Worm (Caenorhabditis elegans) whole organism, early embryonic: Measurements from ENCODE around the gene bcc-1.

Experiments used
- B0310.2 ChIP-seq: sonication (generic microtip); optimal IDR thresholded peaks from 2 replicates; lab custom pipeline; 2016; ENCODE audit warnings: mild to moderate bottlenecking, missing genetic modification characterization, missing compliant biosample characterization
- F13C5.2 ChIP-seq: sonication (generic microtip); optimal IDR thresholded peaks from 2 replicates; lab custom pipeline; 2017; ENCODE audit warnings: mild to moderate bottlenecking, missing genetic modification characterization, inconsistent platforms, missing compliant biosample characterization
- aly-1 ChIP-seq: sonication (generic microtip); optimal IDR thresholded peaks from 2 replicates; lab custom pipeline; 2016; ENCODE audit warnings: missing genetic modification characterization, missing compliant biosample characterization
- ama-1 ChIP-seq: fragments of 150-350 bp; optimal IDR thresholded peaks from 2 replicates; lab custom pipeline; 2014
- ceh-13 ChIP-seq: fragments of 200-800 bp; sonication (Bioruptor generic); optimal IDR thresholded peaks from 2 replicates; lab custom pipeline; 2018; ENCODE audit warnings: mild to moderate bottlenecking, missing genetic modification characterization, missing compliant biosample characterization
- ceh-36 ChIP-seq: sonication (generic microtip); optimal IDR thresholded peaks from 2 replicates; lab custom pipeline; 2016; ENCODE audit warnings: missing genetic modification characterization, inconsistent platforms, missing compliant biosample characterization
- ets-7 ChIP-seq: sonication (generic microtip); optimal IDR thresholded peaks from 2 replicates; lab custom pipeline; 2016; ENCODE audit warnings: missing genotype, missing genetic modification characterization, missing compliant biosample characterization
- flt-1 ChIP-seq: fragments of 200-800 bp; sonication (Bioruptor generic); IDR thresholded peaks from 2 replicates; pipeline ENCODE4 v1.3.6; 2022; ENCODE audit warnings: missing genetic modification characterization, missing compliant biosample characterization
- hmbx-1 ChIP-seq: sonication (generic microtip); optimal IDR thresholded peaks from 2 replicates; lab custom pipeline; 2016; ENCODE audit warnings: mild to moderate bottlenecking, missing genetic modification characterization, missing compliant biosample characterization
- hmg-4 ChIP-seq: fragments of 200-800 bp; sonication (Bioruptor generic); optimal IDR thresholded peaks from 2 replicates; lab custom pipeline; 2018; ENCODE audit warnings: mild to moderate bottlenecking, missing genetic modification characterization, missing compliant biosample characterization
- hnd-1 ChIP-seq: sonication (generic microtip); optimal IDR thresholded peaks from 2 replicates; lab custom pipeline; 2016; ENCODE audit warnings: missing genetic modification characterization, missing compliant biosample characterization
- pes-1 ChIP-seq: fragments of 200-800 bp; sonication (Bioruptor generic); IDR thresholded peaks from 2 replicates; pipeline ENCODE4 v1.3.6; 2022; ENCODE audit warnings: missing genetic modification reagents, missing genetic modification characterization, missing compliant biosample characterization
- scrt-1 ChIP-seq: fragments of 200-800 bp; sonication (Bioruptor generic); IDR thresholded peaks from 2 replicates; pipeline ENCODE4 v1.3.6; 2022; ENCODE audit warnings: missing genetic modification characterization, missing compliant biosample characterization
- sea-1 ChIP-seq: fragments of 200-800 bp; sonication (Bioruptor generic); conservative IDR thresholded peaks from 2 replicates; pipeline ENCODE4 v1.3.6; 2022; ENCODE audit warnings: missing genetic modification characterization, missing compliant biosample characterization
- tbx-11 ChIP-seq: fragments of 200-800 bp; sonication (Bioruptor generic); IDR thresholded peaks from 2 replicates; pipeline ENCODE4 v1.3.6; 2022; ENCODE audit warnings: missing genetic modification characterization, missing compliant biosample characterization
- tbx-37 ChIP-seq: fragments of 200-800 bp; sonication (Bioruptor generic); conservative IDR thresholded peaks from 2 replicates; pipeline ENCODE4 v1.3.6; 2022; ENCODE audit warnings: missing genetic modification reagents, missing genetic modification characterization, missing compliant biosample characterization
- tra-4 ChIP-seq: sonication (generic microtip); optimal IDR thresholded peaks from 2 replicates; lab custom pipeline; 2017; ENCODE audit warnings: missing genetic modification characterization, missing compliant biosample characterization

bcc-1 gene

ce11 chrIV:11083609-11084008 lies 8.7 kb downstream of the bcc-1 start, which contains the start of gene klc-1:
Gene klc-1 (plus strand): TSS chrIV:11083735.
- TF ChIP-seq sea-1 (GFP tag; lab: Robert Waterston, UW): no peak
- TF ChIP-seq hmg-4 (GFP tag; lab: Kevin White, UChicago): no peak
- TF ChIP-seq ets-7: no peak
- no peak for TF ChIP-seq tra-4 (tag; lab: Kevin White, UChicago)

ce11 chrIV:11082789-11083235 lies 9.5 kb downstream of the bcc-1 start:
- no peak for TF ChIP-seq hnd-1 (tag; lab: Kevin White, UChicago)
- TF ChIP-seq sea-1 (GFP tag; lab: Robert Waterston, UW): no peak
- no peak for TF ChIP-seq tbx-11 (GFP tag; lab: Robert Waterston, UW)
- no peak for TF ChIP-seq scrt-1 (GFP tag; lab: Robert Waterston, UW)
- TF ChIP-seq hmg-4 (GFP tag; lab: Kevin White, UChicago): peak; percentile 51
- no peak for TF ChIP-seq ama-1 (lab: Kevin White, UChicago)
- TF ChIP-seq F13C5.2: peak; percentile 80
- 0 out of 2 replicates have a peak, but pooled peaks have one; percentile 9 for TF ChIP-seq tbx-37 (GFP tag; lab: Robert Waterston, UW)
- no peak for TF ChIP-seq ceh-36 (tag; lab: Kevin White, UChicago)
- no peak for TF ChIP-seq ets-7

- no peak for TF ChIP-seq B0310.2
- no peak for TF ChIP-seq flt-1 (GFP tag; lab: Robert Waterston, UW)
- TF ChIP-seq tra-4 (tag; lab: Kevin White, UChicago): no peak
- TF ChIP-seq ets-7: no peak
- TF ChIP-seq F13C5.2: no peak
- TF ChIP-seq ceh-13: no peak
- no peak for TF ChIP-seq hmg-4 (GFP tag; lab: Kevin White, UChicago)
- TF ChIP-seq ama-1 (lab: Kevin White, UChicago): no peak
- no peak for TF ChIP-seq ceh-36 (tag; lab: Kevin White, UChicago)
- TF ChIP-seq aly-1 (tag; lab: Kevin White, UChicago): no peak
- no peak for TF ChIP-seq sea-1 (GFP tag; lab: Robert Waterston, UW)
- TF ChIP-seq hmbx-1: no peak
- no peak for TF ChIP-seq hnd-1 (tag; lab: Kevin White, UChicago)
- TF ChIP-seq pes-1 (GFP tag; lab: Robert Waterston, UW): no peak
- no peak for TF ChIP-seq scrt-1 (GFP tag; lab: Robert Waterston, UW)
- TF ChIP-seq tbx-37 (GFP tag; lab: Robert Waterston, UW): no peak
- no peak for TF ChIP-seq tbx-11 (GFP tag; lab: Robert Waterston, UW)
Observed at ce11 chrIV:11082153-11082552, 10.2 kb downstream of the bcc-1 start, which contains the start of gene let-70. Gene let-70 (minus strand): TSS chrIV:11082253.

- TF ChIP-seq hmg-4 (GFP tag; lab: Kevin White, UChicago): no peak
- TF ChIP-seq pes-1 (GFP tag; lab: Robert Waterston, UW): no peak
- TF ChIP-seq aly-1 (tag; lab: Kevin White, UChicago): no peak
- TF ChIP-seq B0310.2: no peak
- TF ChIP-seq ceh-36 (tag; lab: Kevin White, UChicago): no peak
- no peak for TF ChIP-seq hmbx-1
- TF ChIP-seq ama-1 (lab: Kevin White, UChicago): no peak
- no peak for TF ChIP-seq hnd-1 (tag; lab: Kevin White, UChicago)
- TF ChIP-seq tra-4 (tag; lab: Kevin White, UChicago): no peak
Observed at ce11 chrIV:11080823-11081285, 11.5 kb downstream of the bcc-1 start, which contains the start of gene atg-7. Gene atg-7 (minus strand): TSS chrIV:11081055.

- TF ChIP-seq ceh-36 (tag; lab: Kevin White, UChicago) (no peak), pes-1 (GFP tag; lab: Robert Waterston, UW) (no peak), sea-1 (GFP tag; lab: Robert Waterston, UW) (no peak), ceh-13 (no peak), hnd-1 (tag; lab: Kevin White, UChicago) (no peak), scrt-1 (GFP tag; lab: Robert Waterston, UW) (no peak), F13C5.2 (no peak)
Observed at ce11 chrIV:11078482-11078881, 13.9 kb downstream of the bcc-1 start, which contains the start of gene Y5F2A.4. Gene Y5F2A.4 (minus strand): TSS chrIV:11078582.

ce11 chrIV:11070895-11071294 lies 21.5 kb downstream of the bcc-1 start:
- TF ChIP-seq hnd-1 (tag; lab: Kevin White, UChicago): peak; percentile 29

- no peak for TF ChIP-seq ets-7
- TF ChIP-seq F13C5.2: no peak
- TF ChIP-seq B0310.2: no peak
- TF ChIP-seq sea-1 (GFP tag; lab: Robert Waterston, UW): no peak
- TF ChIP-seq ceh-36 (tag; lab: Kevin White, UChicago): no peak
- TF ChIP-seq ama-1 (lab: Kevin White, UChicago): no peak
- TF ChIP-seq tbx-11 (GFP tag; lab: Robert Waterston, UW): no peak
- TF ChIP-seq hmg-4 (GFP tag; lab: Kevin White, UChicago): no peak
- TF ChIP-seq aly-1 (tag; lab: Kevin White, UChicago): no peak
- no peak for TF ChIP-seq hmbx-1
- TF ChIP-seq ceh-13: no peak
- no peak for TF ChIP-seq pes-1 (GFP tag; lab: Robert Waterston, UW)
Observed at ce11 chrIV:11068314-11068713, 24.0 kb downstream of the bcc-1 start.

- TF ChIP-seq F13C5.2 (no peak), ceh-36 (tag; lab: Kevin White, UChicago) (no peak), hmg-4 (GFP tag; lab: Kevin White, UChicago) (no peak), scrt-1 (GFP tag; lab: Robert Waterston, UW) (no peak), ama-1 (lab: Kevin White, UChicago) (no peak), sea-1 (GFP tag; lab: Robert Waterston, UW) (no peak), pes-1 (GFP tag; lab: Robert Waterston, UW) (no peak)
Observed at ce11 chrIV:11067003-11067402, 25.3 kb downstream of the bcc-1 start, which contains the start of gene ttr-17. Gene ttr-17 (minus strand): TSS chrIV:11067026.
